Fruit fly (Drosophila melanogaster) whole organism, embryonic: Measurements from ENCODE around the gene RpS3.

Experiments
- Ada2b ChIP-seq: fragments of 200-800 bp; sonication (Bioruptor generic); IDR thresholded peaks from 2 replicates; pipeline ENCODE4 v1.3.6; 2022; ENCODE audit warnings: missing biosample characterization, missing genetic modification characterization
- B-H2 ChIP-seq: fragments of 200-800 bp; sonication (Bioruptor generic); optimal IDR thresholded peaks from 2 replicates; lab custom pipeline; 2018; ENCODE audit warnings: missing biosample characterization, mild to moderate bottlenecking, missing genetic modification characterization
- CG10147 ChIP-seq: fragments of 200-800 bp; sonication (Bioruptor generic); optimal IDR thresholded peaks from 2 replicates; lab custom pipeline; 2019; ENCODE audit warnings: missing biosample characterization, mild to moderate bottlenecking, missing genetic modification characterization, moderate library complexity
- CG10543 ChIP-seq: fragments of 200-800 bp; sonication (Bioruptor generic); optimal IDR thresholded peaks from 3 replicates; lab custom pipeline; 2017; ENCODE audit warnings: missing biosample characterization, mild to moderate bottlenecking, missing genetic modification characterization, moderate library complexity
- CG11085 ChIP-seq: fragments of 200-800 bp; sonication (Bioruptor generic); IDR thresholded peaks from 2 replicates; pipeline ENCODE4 v1.3.6; 2022; ENCODE audit warnings: missing biosample characterization, missing genetic modification characterization
- CG11560 ChIP-seq: fragments of 200-800 bp; sonication (Bioruptor generic); IDR thresholded peaks from 3 replicates; pipeline ENCODE4 v1.3.6; 2022; ENCODE audit warnings: missing biosample characterization, missing genetic modification characterization
- CG1602 ChIP-seq: fragments of 200-800 bp; sonication (Bioruptor generic); optimal IDR thresholded peaks from 3 replicates; lab custom pipeline; 2016; ENCODE audit warnings: missing biosample characterization, missing genetic modification characterization
- CG17385 ChIP-seq: fragments of 200-800 bp; sonication (Bioruptor generic); optimal IDR thresholded peaks from 3 replicates; lab custom pipeline; 2018; ENCODE audit warnings: missing biosample characterization, mild to moderate bottlenecking, missing genetic modification characterization
- CG1792 ChIP-seq: fragments of 200-800 bp; sonication (Bioruptor generic); optimal IDR thresholded peaks from 2 replicates; lab custom pipeline; 2016; ENCODE audit warnings: missing biosample characterization, missing genetic modification characterization
- CG32767 ChIP-seq: fragments of 200-800 bp; sonication (Bioruptor generic); IDR thresholded peaks from 2 replicates; pipeline ENCODE4 v1.3.6; 2022; ENCODE audit warnings: missing biosample characterization, missing genetic modification characterization
- CG34376 ChIP-seq: fragments of 200-800 bp; sonication (Bioruptor generic); optimal IDR thresholded peaks from 2 replicates; lab custom pipeline; 2018; ENCODE audit warnings: missing biosample characterization, mild to moderate bottlenecking, missing genetic modification characterization
- CG3847 ChIP-seq: fragments of 200-800 bp; sonication (Bioruptor generic); IDR thresholded peaks from 2 replicates; pipeline ENCODE4 v1.3.6; 2022; ENCODE audit warnings: missing biosample characterization, missing genetic modification characterization
- CG6254 ChIP-seq: fragments of 200-800 bp; sonication (Bioruptor generic); optimal IDR thresholded peaks from 3 replicates; lab custom pipeline; 2017; ENCODE audit warnings: mild to moderate bottlenecking, missing biosample characterization, missing genetic modification reagents, missing genetic modification characterization
- CG6689 ChIP-seq: fragments of 200-800 bp; sonication (Bioruptor generic); IDR thresholded peaks from 2 replicates; pipeline ENCODE4 v1.3.6; 2022; ENCODE audit warnings: missing biosample characterization, missing genetic modification characterization
- CG9797 ChIP-seq: fragments of 200-800 bp; sonication (Bioruptor generic); optimal IDR thresholded peaks from 3 replicates; lab custom pipeline; 2018; ENCODE audit warnings: missing biosample characterization, mild to moderate bottlenecking, missing genetic modification characterization
- CkIIα-i1 ChIP-seq: fragments of 200-800 bp; sonication (Bioruptor generic); IDR thresholded peaks from 2 replicates; pipeline ENCODE4 v1.3.6; 2022; ENCODE audit warnings: missing biosample characterization, missing genetic modification characterization
- Eip74EF ChIP-seq, 2 experiments: fragments of 200-800 bp in 1 of 2; fragments of >200 bp in 1 of 2; sonication (Bioruptor generic) in 1 of 2; optimal IDR thresholded peaks; 2 replicates each; lab custom pipeline; 2017 to 2019; ENCODE audit warnings: missing biosample characterization in 2 of 2, missing genetic modification characterization in 2 of 2, mild to moderate bottlenecking in 1 of 2, moderate library complexity in 1 of 2
- Fer3 ChIP-seq: fragments of 200-800 bp; sonication (Bioruptor generic); optimal IDR thresholded peaks from 2 replicates; lab custom pipeline; 2018; ENCODE audit warnings: missing biosample characterization, mild to moderate bottlenecking, missing genetic modification characterization, moderate library complexity
- Hey ChIP-seq: fragments of 200-800 bp; sonication (Bioruptor generic); optimal IDR thresholded peaks from 3 replicates; lab custom pipeline; 2018; ENCODE audit warnings: missing biosample characterization, mild to moderate bottlenecking, missing genetic modification characterization
- Hr39 ChIP-seq: fragments of >200 bp; optimal IDR thresholded peaks from 2 replicates; lab custom pipeline; 2017
- Hsf ChIP-seq: fragments of 200-800 bp; sonication (Bioruptor generic); optimal IDR thresholded peaks from 3 replicates; lab custom pipeline; 2016; ENCODE audit warnings: missing biosample characterization, missing genetic modification characterization
- Jarid2 ChIP-seq: fragments of 200-800 bp; sonication (Bioruptor generic); optimal IDR thresholded peaks from 3 replicates; lab custom pipeline; 2017; ENCODE audit warnings: mild to moderate bottlenecking, missing biosample characterization, missing genetic modification reagents, missing genetic modification characterization
- Kr ChIP-seq: fragments of 200-800 bp; sonication (Bioruptor generic); optimal IDR thresholded peaks from 2 replicates; lab custom pipeline; 2017; ENCODE audit warnings: missing biosample characterization, mild to moderate bottlenecking, missing genetic modification characterization
- MTF-1 ChIP-seq: fragments of 200-800 bp; sonication (Bioruptor generic); optimal IDR thresholded peaks from 2 replicates; lab custom pipeline; 2018; ENCODE audit warnings: missing biosample characterization, mild to moderate bottlenecking, missing genetic modification characterization, borderline replicate concordance
- Max ChIP-seq: fragments of 200-800 bp; sonication (Bioruptor generic); optimal IDR thresholded peaks from 2 replicates; lab custom pipeline; 2016; ENCODE audit warnings: missing biosample characterization, mild to moderate bottlenecking, missing genetic modification characterization
- Mes4 ChIP-seq: fragments of 200-800 bp; sonication (Bioruptor generic); optimal IDR thresholded peaks from 2 replicates; lab custom pipeline; 2016; ENCODE audit warnings: missing biosample characterization, missing genetic modification characterization
- Nf-YA ChIP-seq: fragments of 200-800 bp; sonication (Bioruptor generic); IDR thresholded peaks from 2 replicates; pipeline ENCODE4 v1.3.6; 2022; ENCODE audit warnings: missing biosample characterization, missing genetic modification characterization
- Nf-YB ChIP-seq: fragments of 200-800 bp; sonication (Bioruptor generic); optimal IDR thresholded peaks from 3 replicates; lab custom pipeline; 2019; ENCODE audit warnings: missing biosample characterization, mild to moderate bottlenecking, missing genetic modification characterization, moderate library complexity
- Pdp1 ChIP-seq, 2 experiments: fragments of 200-800 bp; sonication (Bioruptor generic); optimal IDR thresholded peaks; 3 replicates each; lab custom pipeline; 2016; ENCODE audit warnings: missing biosample characterization in 2 of 2, missing genetic modification characterization in 2 of 2, mild to moderate bottlenecking in 1 of 2, moderate library complexity in 1 of 2
- YL-1 ChIP-seq: fragments of 200-800 bp; sonication (Bioruptor generic); optimal IDR thresholded peaks from 3 replicates; lab custom pipeline; 2017; ENCODE audit warnings: missing biosample characterization, mild to moderate bottlenecking, missing genetic modification characterization
- ap ChIP-seq: fragments of 200-800 bp; sonication (Bioruptor generic); IDR thresholded peaks from 2 replicates; pipeline ENCODE4 v1.3.6; 2022; ENCODE audit warnings: missing biosample characterization, missing genetic modification characterization
- caup ChIP-seq: fragments of 200-800 bp; sonication (Bioruptor generic); optimal IDR thresholded peaks from 3 replicates; lab custom pipeline; 2017; ENCODE audit warnings: missing biosample characterization, mild to moderate bottlenecking, missing genetic modification characterization, moderate library complexity; ENCODE audit not compliant: severe bottlenecking
- dan ChIP-seq: fragments of 200-800 bp; sonication (Bioruptor generic); IDR thresholded peaks from 2 replicates; pipeline ENCODE4 v1.3.6; 2022; ENCODE audit warnings: missing biosample characterization, missing genetic modification characterization
- disco-r ChIP-seq: fragments of 200-800 bp; sonication (Bioruptor generic); optimal IDR thresholded peaks from 2 replicates; lab custom pipeline; 2016; ENCODE audit warnings: missing biosample characterization, missing genetic modification characterization
- dm ChIP-seq: fragments of 200-800 bp; sonication (Bioruptor generic); optimal IDR thresholded peaks from 3 replicates; lab custom pipeline; 2016; ENCODE audit warnings: missing biosample characterization, missing genetic modification characterization
- ftz-f1 ChIP-seq: fragments of 200-800 bp; sonication (Bioruptor generic); optimal IDR thresholded peaks from 2 replicates; lab custom pipeline; 2016; ENCODE audit warnings: missing biosample characterization, missing genetic modification characterization
- grau ChIP-seq: fragments of 200-800 bp; optimal IDR thresholded peaks from 3 replicates; lab custom pipeline; 2019; ENCODE audit warnings: missing biosample characterization, mild to moderate bottlenecking, missing genetic modification characterization, moderate library complexity
- insv ChIP-seq, 2 experiments: fragments of 200-800 bp; sonication (Bioruptor generic); optimal IDR thresholded peaks; 3 replicates each; lab custom pipeline; 2016 to 2018; ENCODE audit warnings: missing biosample characterization in 2 of 2, missing genetic modification characterization in 2 of 2
- nau ChIP-seq: fragments of 200-800 bp; sonication (Bioruptor generic); optimal IDR thresholded peaks from 3 replicates; lab custom pipeline; 2017; ENCODE audit warnings: missing biosample characterization, mild to moderate bottlenecking, missing genetic modification characterization, missing genetic modification reagents
- otp ChIP-seq: fragments of 200-800 bp; sonication (Bioruptor generic); IDR thresholded peaks from 3 replicates; pipeline ENCODE4, ENCODE4 v1.3.6; 2022; ENCODE audit warnings: missing biosample characterization, missing genetic modification characterization
- pb ChIP-seq: fragments of 200-800 bp; sonication (Bioruptor generic); optimal IDR thresholded peaks from 3 replicates; lab custom pipeline; 2016; ENCODE audit warnings: missing biosample characterization, missing genetic modification characterization
- pfk ChIP-seq: fragments of 200-800 bp; sonication (Bioruptor generic); optimal IDR thresholded peaks from 2 replicates; lab custom pipeline; 2018; ENCODE audit warnings: missing biosample characterization, mild to moderate bottlenecking, missing genetic modification characterization, moderate library complexity
- sc ChIP-seq, 3 experiments: fragments of >200 bp in 2 of 3; fragments of 200-800 bp in 1 of 3; sonication (Bioruptor generic) in 1 of 3; optimal IDR thresholded peaks; 2 replicates in 2 of 3; 3 replicates in 1 of 3; lab custom pipeline; 2017; ENCODE audit warnings: mild to moderate bottlenecking in 1 of 3, missing biosample characterization in 1 of 3, missing genetic modification characterization in 1 of 3, missing genetic modification reagents in 1 of 3
- seq ChIP-seq: fragments of 200-800 bp; sonication (Bioruptor generic); IDR thresholded peaks from 2 replicates; pipeline ENCODE4 v1.3.6; 2022; ENCODE audit warnings: missing biosample characterization, missing genetic modification characterization
- so ChIP-seq: fragments of 200-800 bp; sonication (Bioruptor generic); IDR thresholded peaks from 3 replicates; pipeline ENCODE4 v1.3.6; 2022; ENCODE audit warnings: missing biosample characterization, missing genetic modification characterization
- sr ChIP-seq: fragments of 200-800 bp; sonication (Bioruptor generic); IDR thresholded peaks from 3 replicates; pipeline ENCODE4 v1.3.6; 2022; ENCODE audit warnings: missing biosample characterization, missing genetic modification characterization
- trh ChIP-seq: fragments of 200-800 bp; sonication (Bioruptor generic); optimal IDR thresholded peaks from 2 replicates; lab custom pipeline; 2016; ENCODE audit warnings: missing biosample characterization, missing genetic modification characterization
- tx ChIP-seq: fragments of 200-800 bp; sonication (Bioruptor generic); optimal IDR thresholded peaks from 2 replicates; lab custom pipeline; 2016; ENCODE audit warnings: missing biosample characterization, missing genetic modification characterization
- unc-4 ChIP-seq: fragments of 200-800 bp; sonication (Bioruptor generic); IDR thresholded peaks from 2 replicates; pipeline ENCODE4 v1.3.6; 2022; ENCODE audit warnings: missing biosample characterization, missing genetic modification characterization; ENCODE audit not compliant: partially characterized antibody
- wek ChIP-seq: fragments of 200-800 bp; sonication (Bioruptor generic); optimal IDR thresholded peaks from 3 replicates; lab custom pipeline; 2018; ENCODE audit warnings: missing biosample characterization, mild to moderate bottlenecking, missing genetic modification characterization, moderate library complexity

The RpS3 gene

DNA sequence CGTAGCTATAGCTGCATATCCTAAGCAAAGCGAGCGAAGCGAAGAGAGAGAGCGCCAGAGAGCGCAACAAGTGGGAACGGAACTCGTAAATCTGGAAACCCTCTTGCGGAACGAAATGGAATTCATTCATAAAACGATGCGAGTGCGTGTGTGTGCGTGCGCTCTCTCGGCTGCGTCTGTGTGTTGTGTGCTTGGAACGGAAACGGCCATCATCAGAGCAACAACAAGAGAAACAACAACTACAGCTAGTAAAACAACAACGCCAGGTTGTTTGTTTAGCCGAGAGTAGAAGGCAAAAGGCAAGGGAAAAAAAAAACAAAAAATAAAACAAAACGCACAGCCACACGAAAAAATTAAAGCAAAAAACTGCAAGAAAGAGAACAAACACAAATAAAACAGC lies 44.3 kb upstream of the RpS3 start (continued):
- peak; percentile 72 for TF ChIP-seq wek (GFP tag; lab: Kevin White, UChicago)
- peak; percentile 99 for TF ChIP-seq pfk
- TF ChIP-seq seq (GFP tag; lab: Robert Waterston, UW): peak; percentile 61; the same call in 1 of the 2 replicates
- TF ChIP-seq MTF-1: peak; percentile 68
- peak; percentile 53; the same call in 1 of the 3 replicates for TF ChIP-seq so (GFP tag; lab: Robert Waterston, UW)
- TF ChIP-seq CkIIα-i1 (GFP tag; lab: Robert Waterston, UW): no peak
- no peak for TF ChIP-seq CG9797 (GFP tag; lab: Kevin White, UChicago)
- no peak for TF ChIP-seq YL-1 (GFP tag; lab: Kevin White, UChicago)
- peak; percentile 7 for TF ChIP-seq dm (GFP tag; lab: Kevin White, UChicago)
- TF ChIP-seq ftz-f1 (GFP tag; lab: Kevin White, UChicago): peak; percentile 57
- no peak for TF ChIP-seq CG11560 (tag; lab: Robert Waterston, UW)
- no peak for TF ChIP-seq CG1792 (GFP tag; lab: Kevin White, UChicago)
- peak; percentile 73 for TF ChIP-seq caup (GFP tag; lab: Kevin White, UChicago)
- no peak for TF ChIP-seq pb (GFP tag; lab: Kevin White, UChicago)
- TF ChIP-seq CG3847 (GFP tag; lab: Robert Waterston, UW): 0 out of 2 replicates have a peak, but pooled peaks have one; percentile 17
- TF ChIP-seq Hey (tag; lab: Kevin White, UChicago): no peak
- TF ChIP-seq Nf-YB (GFP tag; lab: Kevin White, UChicago): peak; percentile 23
- TF ChIP-seq Nf-YA (GFP tag; lab: Robert Waterston, UW): peak; percentile 48; the same call in 1 of the 2 replicates
- peak; percentile 62 for TF ChIP-seq CG32767 (GFP tag; lab: Robert Waterston, UW)
- no peak for TF ChIP-seq sr (GFP tag; lab: Robert Waterston, UW)
- peak; percentile 76 for TF ChIP-seq CG34376
- TF ChIP-seq insv (GFP tag; optimal IDR thresholded peaks at IDR 0.05; lab: Kevin White, UChicago): peak in 1 of 2 experiments; percentile 15
- TF ChIP-seq Mes4 (GFP tag; lab: Kevin White, UChicago): peak; percentile 19
- peak; percentile 42 for TF ChIP-seq CG17385 (GFP tag; lab: Kevin White, UChicago)
- no peak for TF ChIP-seq CG11085 (GFP tag; lab: Robert Waterston, UW)
- no peak for TF ChIP-seq tx (GFP tag; lab: Kevin White, UChicago)
- TF ChIP-seq Ada2b (GFP tag; lab: Robert Waterston, UW): no peak; the same call in 1 of the 2 replicates
- peak; percentile 65 for TF ChIP-seq nau (GFP tag; lab: Kevin White, UChicago)
- TF ChIP-seq disco-r (GFP tag; lab: Kevin White, UChicago): no peak
- no peak for TF ChIP-seq dan (GFP tag; lab: Robert Waterston, UW)
- TF ChIP-seq CG1602 (GFP tag; lab: Kevin White, UChicago): no peak
- no peak for TF ChIP-seq CG6689 (GFP tag; lab: Robert Waterston, UW)
- no peak for TF ChIP-seq Hr39 (lab: Kevin White, UChicago)
- peak in 1 of 2 experiments; percentile 66 for TF ChIP-seq Eip74EF (GFP tag; optimal IDR thresholded peaks at IDR 0.05; lab: Kevin White, UChicago)
- TF ChIP-seq Hsf (GFP tag; lab: Kevin White, UChicago): peak; percentile 3
- no peak for TF ChIP-seq ap (GFP tag; lab: Robert Waterston, UW)
- peak; percentile 68 for TF ChIP-seq CG6254 (GFP tag; lab: Kevin White, UChicago)
- 0 out of 3 replicates have a peak, but pooled peaks have one; percentile 46 for TF ChIP-seq otp (GFP tag; lab: Robert Waterston, UW)
- peak; percentile 48 for TF ChIP-seq Fer3 (tag; lab: Kevin White, UChicago)
- no peak for TF ChIP-seq Max (GFP tag; lab: Kevin White, UChicago)
- no peak for TF ChIP-seq unc-4 (GFP tag; lab: Robert Waterston, UW)
- TF ChIP-seq trh (GFP tag; lab: Kevin White, UChicago): no peak
- no peak for TF ChIP-seq CG10147 (GFP tag; lab: Kevin White, UChicago)
- peak; percentile 19 for TF ChIP-seq grau
- TF ChIP-seq Jarid2 (GFP tag; lab: Kevin White, UChicago): peak; percentile 67
- no peak for TF ChIP-seq sc (optimal IDR thresholded peaks at IDR 0.05; lab: Kevin White, UChicago)
- TF ChIP-seq sc (GFP tag; optimal IDR thresholded peaks at IDR 0.05; lab: Kevin White, UChicago): no peak
- peak; percentile 22 for TF ChIP-seq B-H2
- peak; percentile 20 for TF ChIP-seq Kr
- TF ChIP-seq CG10543 (GFP tag; lab: Kevin White, UChicago): peak; percentile 56
- peak in 1 of 2 experiments; percentile 32 for TF ChIP-seq Pdp1 (GFP tag; optimal IDR thresholded peaks at IDR 0.05; lab: Kevin White, UChicago)
